Worm (Caenorhabditis elegans) whole organism, young adult: Measurements from ENCODE around the gene F09E10.7.

Source experiments
- B0035.1 ChIP-seq: sonication (generic microtip); optimal IDR thresholded peaks from 2 replicates; lab custom pipeline; 2016; ENCODE audit warnings: missing genetic modification characterization, mild to moderate bottlenecking, missing compliant biosample characterization, missing genotype, missing genetic modification reagents
- B0261.1 ChIP-seq: sonication (generic microtip); optimal IDR thresholded peaks from 2 replicates; lab custom pipeline; 2016; ENCODE audit warnings: mild to moderate bottlenecking, missing genetic modification characterization, moderate library complexity, missing compliant biosample characterization
- B0336.3 ChIP-seq: fragments of 200-800 bp; sonication (Bioruptor generic); IDR thresholded peaks from 2 replicates; pipeline ENCODE4 v1.3.6; 2022; ENCODE audit warnings: missing genetic modification characterization, missing compliant biosample characterization
- F33H1.4 ChIP-seq: fragments of 200-800 bp; sonication (Bioruptor generic); IDR thresholded peaks from 2 replicates; pipeline ENCODE4 v1.3.6; 2022; ENCODE audit warnings: missing genetic modification reagents, missing genetic modification characterization, missing compliant biosample characterization
- F37B4.10 ChIP-seq: fragments of 200-800 bp; sonication (Bioruptor generic); IDR thresholded peaks from 2 replicates; pipeline ENCODE4 v1.3.6; 2022; ENCODE audit warnings: missing genetic modification characterization, missing compliant biosample characterization
- F39B2.1 ChIP-seq: fragments of 200-800 bp; sonication (Bioruptor generic); IDR thresholded peaks from 2 replicates; pipeline ENCODE4 v1.3.6; 2022; ENCODE audit warnings: missing genetic modification reagents, missing genetic modification characterization, missing compliant biosample characterization
- F57A8.1 ChIP-seq: fragments of 200-800 bp; sonication (Bioruptor generic); optimal IDR thresholded peaks from 2 replicates; lab custom pipeline; 2018; ENCODE audit warnings: mild to moderate bottlenecking, missing genetic modification characterization, moderate library complexity, missing compliant biosample characterization
- F57C9.4 ChIP-seq: sonication (generic microtip); optimal IDR thresholded peaks from 2 replicates; lab custom pipeline; 2017; ENCODE audit warnings: mild to moderate bottlenecking, missing genetic modification characterization, missing compliant biosample characterization
- K12H6.12 ChIP-seq: fragments of 200-800 bp; sonication (Bioruptor generic); optimal IDR thresholded peaks from 2 replicates; lab custom pipeline; 2018; ENCODE audit warnings: mild to moderate bottlenecking, missing genetic modification characterization, missing compliant biosample characterization
- Y53F4B.3 ChIP-seq: fragments of 200-800 bp; sonication (Bioruptor generic); IDR thresholded peaks from 2 replicates; pipeline ENCODE4 v1.3.6; 2022; ENCODE audit warnings: missing genetic modification reagents, missing genetic modification characterization, missing compliant biosample characterization
- Y79H2A.3 ChIP-seq: fragments of 200-800 bp; sonication (Bioruptor generic); conservative IDR thresholded peaks from 2 replicates; pipeline ENCODE4 v1.3.6; 2022; ENCODE audit warnings: missing genetic modification reagents, missing genetic modification characterization, missing compliant biosample characterization
- attf-3 ChIP-seq: fragments of 200-800 bp; sonication (Bioruptor generic); conservative IDR thresholded peaks from 2 replicates; pipeline ENCODE4 v1.3.6; 2022; ENCODE audit warnings: missing genetic modification reagents, missing genetic modification characterization, missing compliant biosample characterization
- attf-5 ChIP-seq: fragments of 200-800 bp; sonication (Bioruptor generic); optimal IDR thresholded peaks from 2 replicates; lab custom pipeline; 2018; ENCODE audit warnings: mild to moderate bottlenecking, missing genetic modification characterization, missing compliant biosample characterization
- cebp-1 ChIP-seq, 2 experiments: fragments of 200-800 bp in 1 of 2; sonication (Bioruptor generic) in 1 of 2; sonication (generic microtip) in 1 of 2; IDR thresholded peaks in 1 of 2; optimal IDR thresholded peaks in 1 of 2; 2 replicates each; pipeline versions ENCODE4 v1.3.6 to Lab custom; 2017 to 2022; ENCODE audit warnings: missing compliant biosample characterization in 2 of 2, missing genetic modification characterization in 2 of 2, mild to moderate bottlenecking in 1 of 2, missing genetic modification reagents in 1 of 2, moderate library complexity in 1 of 2
- ceh-100 ChIP-seq: fragments of 200-800 bp; sonication (Bioruptor generic); IDR thresholded peaks from 2 replicates; pipeline ENCODE4 v1.3.6; 2022; ENCODE audit warnings: missing genetic modification reagents, missing genetic modification characterization, missing compliant biosample characterization
- ceh-40 ChIP-seq: fragments of 200-800 bp; sonication (Bioruptor generic); IDR thresholded peaks from 2 replicates; pipeline ENCODE4 v1.3.6; 2022; ENCODE audit warnings: missing genetic modification characterization, missing compliant biosample characterization
- chd-7 ChIP-seq: sonication (generic microtip); optimal IDR thresholded peaks from 2 replicates; lab custom pipeline; 2016; ENCODE audit warnings: mild to moderate bottlenecking, missing genetic modification characterization, moderate library complexity, missing compliant biosample characterization
- dox-1 ChIP-seq: fragments of 200-800 bp; sonication (Bioruptor generic); IDR thresholded peaks from 2 replicates; pipeline ENCODE4 v1.3.6; 2022; ENCODE audit warnings: missing genetic modification reagents, missing genetic modification characterization, missing compliant biosample characterization
- dpff-1 ChIP-seq: sonication (generic microtip); optimal IDR thresholded peaks from 2 replicates; lab custom pipeline; 2017; ENCODE audit warnings: mild to moderate bottlenecking, missing genetic modification characterization, missing compliant biosample characterization
- egrh-3 ChIP-seq: fragments of 200-800 bp; sonication (Bioruptor generic); IDR thresholded peaks from 2 replicates; pipeline ENCODE4 v1.3.6; 2022; ENCODE audit warnings: missing genetic modification reagents, missing genetic modification characterization, missing compliant biosample characterization
- ekl-4 ChIP-seq: fragments of 200-800 bp; sonication (Bioruptor generic); IDR thresholded peaks from 2 replicates; pipeline ENCODE4 v1.3.6; 2022; ENCODE audit warnings: missing genetic modification reagents, missing genetic modification characterization, missing compliant biosample characterization
- fkh-3 ChIP-seq: sonication (generic microtip); optimal IDR thresholded peaks from 2 replicates; lab custom pipeline; 2016; ENCODE audit warnings: mild to moderate bottlenecking, missing genetic modification characterization, missing compliant biosample characterization
- lag-1 ChIP-seq: fragments of 200-800 bp; sonication (Bioruptor generic); IDR thresholded peaks from 2 replicates; pipeline ENCODE4 v1.3.6; 2022; ENCODE audit warnings: missing genetic modification reagents, missing genetic modification characterization, missing compliant biosample characterization
- let-607 ChIP-seq, 2 experiments: fragments of 200-800 bp in 1 of 2; sonication (Bioruptor generic) in 1 of 2; sonication (generic microtip) in 1 of 2; optimal IDR thresholded peaks; 2 replicates each; lab custom pipeline; 2016 to 2018; ENCODE audit warnings: mild to moderate bottlenecking in 2 of 2, missing compliant biosample characterization in 2 of 2, missing genetic modification characterization in 2 of 2, moderate library complexity in 2 of 2, missing genotype in 1 of 2
- lin-35 ChIP-seq, 3 experiments: fragments of 150-350 bp in 2 of 3; sonication (generic microtip) in 1 of 3; optimal IDR thresholded peaks; 2 replicates each; lab custom pipeline; 2014 to 2018; ENCODE audit warnings: missing biosample characterization in 3 of 3, missing genetic modification characterization in 3 of 3, missing genetic modification reagents in 3 of 3
- lin-40 ChIP-seq: sonication (generic microtip); optimal IDR thresholded peaks from 2 replicates; lab custom pipeline; 2016; ENCODE audit warnings: missing genetic modification characterization, mild to moderate bottlenecking, missing compliant biosample characterization, missing genotype, missing genetic modification reagents
- lin-54 ChIP-seq: fragments of 200-800 bp; sonication (Bioruptor generic); optimal IDR thresholded peaks from 2 replicates; lab custom pipeline; 2018; ENCODE audit warnings: mild to moderate bottlenecking, missing genetic modification characterization, missing compliant biosample characterization
- lsl-1 ChIP-seq: fragments of 200-800 bp; sonication (Bioruptor generic); optimal IDR thresholded peaks from 2 replicates; lab custom pipeline; 2018; ENCODE audit warnings: mild to moderate bottlenecking, missing genetic modification characterization, moderate library complexity, missing compliant biosample characterization
- mcd-1 ChIP-seq: fragments of 200-800 bp; sonication (Bioruptor generic); IDR thresholded peaks from 2 replicates; pipeline ENCODE4 v1.3.6; 2022; ENCODE audit warnings: missing genetic modification reagents, missing genetic modification characterization, missing compliant biosample characterization
- pbrm-1 ChIP-seq: fragments of 200-800 bp; sonication (Bioruptor generic); IDR thresholded peaks from 2 replicates; pipeline ENCODE4 v1.3.6; 2022; ENCODE audit warnings: missing genetic modification reagents, missing genetic modification characterization, missing compliant biosample characterization
- tbp1 ChIP-seq: fragments of 200-800 bp; sonication (Bioruptor generic); optimal IDR thresholded peaks from 2 replicates; lab custom pipeline; 2018; ENCODE audit warnings: mild to moderate bottlenecking, missing genetic modification characterization, missing compliant biosample characterization
- unc-62 ChIP-seq: fragments of 150-350 bp; optimal IDR thresholded peaks from 2 replicates; lab custom pipeline; 2014; ENCODE audit warnings: missing biosample characterization, missing genetic modification reagents, missing genetic modification characterization
- zfh-2 ChIP-seq: fragments of 200-800 bp; sonication (Bioruptor generic); conservative IDR thresholded peaks from 2 replicates; pipeline ENCODE4 v1.3.6; 2022; ENCODE audit warnings: missing genetic modification reagents, missing genetic modification characterization, missing compliant biosample characterization
- zim-3 ChIP-seq: sonication (generic microtip); optimal IDR thresholded peaks from 2 replicates; lab custom pipeline; 2017; ENCODE audit warnings: mild to moderate bottlenecking, missing genetic modification characterization, moderate library complexity, missing compliant biosample characterization
- ztf-18 ChIP-seq: sonication (generic microtip); optimal IDR thresholded peaks from 2 replicates; lab custom pipeline; 2016; ENCODE audit warnings: missing genotype, mild to moderate bottlenecking, missing genetic modification characterization, missing compliant biosample characterization
- ztf-22 ChIP-seq: fragments of 200-800 bp; sonication (Bioruptor generic); optimal IDR thresholded peaks from 2 replicates; lab custom pipeline; 2018; ENCODE audit warnings: mild to moderate bottlenecking, missing genetic modification characterization, moderate library complexity, missing compliant biosample characterization
- ztf-25 ChIP-seq: fragments of 200-800 bp; sonication (Bioruptor generic); IDR thresholded peaks from 2 replicates; pipeline ENCODE4 v1.3.6; 2022; ENCODE audit warnings: missing genetic modification reagents, missing genetic modification characterization, missing compliant biosample characterization
- ztf-26 ChIP-seq: sonication (generic microtip); optimal IDR thresholded peaks from 2 replicates; lab custom pipeline; 2017; ENCODE audit warnings: missing genetic modification characterization, missing compliant biosample characterization
- ztf-28 ChIP-seq: fragments of 200-800 bp; sonication (Bioruptor generic); IDR thresholded peaks from 2 replicates; pipeline ENCODE4 v1.3.6; 2022; ENCODE audit warnings: missing genetic modification reagents, missing genetic modification characterization, missing compliant biosample characterization

F09E10.7 gene

DNA sequence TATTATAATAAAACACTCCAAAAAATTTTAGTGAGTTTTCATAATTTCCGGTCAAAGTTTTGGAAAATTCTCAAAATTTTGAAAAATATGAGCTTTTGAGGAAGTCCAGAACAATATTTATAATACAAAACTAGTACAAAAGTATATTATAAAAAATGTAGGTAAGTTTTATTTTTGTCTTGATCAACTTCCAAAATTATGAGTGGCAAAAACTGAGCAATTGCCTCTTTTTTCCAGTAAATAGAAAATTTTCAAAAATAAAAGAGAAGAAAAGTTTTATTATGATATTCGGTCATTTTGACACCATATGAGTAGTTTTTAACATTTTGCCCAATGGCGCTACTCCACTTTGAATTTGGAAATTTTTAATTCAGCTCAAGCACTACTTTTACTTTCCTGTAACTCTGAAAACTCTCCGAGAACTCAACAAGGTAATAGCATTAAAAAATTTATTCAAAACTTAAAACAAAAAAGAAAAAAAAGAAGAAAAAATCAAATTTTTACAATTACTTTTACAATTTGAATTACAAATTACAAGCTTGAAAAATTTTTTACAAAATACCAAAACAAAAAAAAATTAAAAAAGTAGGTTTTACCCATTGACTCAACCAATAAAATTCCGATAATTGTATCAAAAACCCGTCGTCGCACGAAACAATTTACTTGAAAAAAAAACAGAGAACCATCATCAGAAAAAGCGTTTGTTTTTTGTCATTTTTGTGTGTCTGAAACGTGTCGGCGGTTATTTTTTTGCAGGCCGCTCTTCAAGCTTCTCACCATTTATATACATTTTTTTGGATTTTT, 2.2 kb upstream of the F09E10.7 start (continued):
- TF ChIP-seq F33H1.4 (GFP tag; lab: Robert Waterston, UW) (0 out of 2 replicates have a peak, but pooled peaks have one; percentile 5), pbrm-1 (GFP tag; lab: Robert Waterston, UW) (peak; percentile 52; the same call in 1 of the 2 replicates), lin-40 (tag; lab: Kevin White, UChicago) (no peak), ztf-26 (tag; lab: Kevin White, UChicago) (peak; percentile 40), ztf-18 (no peak), dox-1 (0 out of 2 replicates have a peak, but pooled peaks have one; percentile 34), attf-3 (GFP tag; lab: Robert Waterston, UW) (peak; percentile 57), ztf-28 (GFP tag; lab: Robert Waterston, UW) (peak; percentile 34; the same call in 1 of the 2 replicates), F57A8.1 (GFP tag; lab: Kevin White, UChicago) (peak; percentile 51), lsl-1 (GFP tag; lab: Kevin White, UChicago) (peak; percentile 27), let-607 (tag; optimal IDR thresholded peaks at IDR 0.05; lab: Kevin White, UChicago) (peak in 1 of 2 experiments; percentile 42), B0261.1 (peak; percentile 17), Y53F4B.3 (peak; percentile 87; the same call in 1 of the 2 replicates), unc-62 (GFP tag; lab: Kevin White, UChicago) (no peak), chd-7 (tag; lab: Kevin White, UChicago) (peak; percentile 68), lin-35 (GFP tag; optimal IDR thresholded peaks at IDR 0.05; lab: Kevin White, UChicago) (peak in 1 of 3 experiments; percentile 30), tbp1 (GFP tag; lab: Kevin White, UChicago) (peak; percentile 24), zim-3 (tag; lab: Kevin White, UChicago) (peak; percentile 52), zfh-2 (GFP tag; lab: Robert Waterston, UW) (no peak), lag-1 (0 out of 2 replicates have a peak, but pooled peaks have one; percentile 80), attf-5 (GFP tag; lab: Kevin White, UChicago) (peak; percentile 41), B0035.1 (peak; percentile 74), ztf-22 (peak; percentile 26), dpff-1 (tag; lab: Kevin White, UChicago) (peak; percentile 30), F39B2.1 (GFP tag; lab: Robert Waterston, UW) (no peak), B0336.3 (peak; percentile 32; the same call in 1 of the 2 replicates), F57C9.4 (peak; percentile 85), ekl-4 (peak; percentile 49), ceh-100 (GFP tag; lab: Robert Waterston, UW) (peak; percentile 64; the same call in 1 of the 2 replicates), ztf-25 (GFP tag; lab: Robert Waterston, UW) (peak; percentile 72; the same call in 1 of the 2 replicates), cebp-1 (GFP tag; IDR thresholded peaks at IDR 0.05; lab: Robert Waterston, UW) (peak; percentile 85), cebp-1 (tag; optimal IDR thresholded peaks at IDR 0.05; lab: Kevin White, UChicago) (peak; percentile 86), mcd-1 (GFP tag; lab: Robert Waterston, UW) (no peak), K12H6.12 (tag; lab: Kevin White, UChicago) (no peak), Y79H2A.3 (GFP tag; lab: Robert Waterston, UW) (peak; percentile 97), ceh-40 (GFP tag; lab: Robert Waterston, UW) (peak; percentile 29; the same call in 1 of the 2 replicates), F37B4.10 (GFP tag; lab: Robert Waterston, UW) (no peak)

DNA sequence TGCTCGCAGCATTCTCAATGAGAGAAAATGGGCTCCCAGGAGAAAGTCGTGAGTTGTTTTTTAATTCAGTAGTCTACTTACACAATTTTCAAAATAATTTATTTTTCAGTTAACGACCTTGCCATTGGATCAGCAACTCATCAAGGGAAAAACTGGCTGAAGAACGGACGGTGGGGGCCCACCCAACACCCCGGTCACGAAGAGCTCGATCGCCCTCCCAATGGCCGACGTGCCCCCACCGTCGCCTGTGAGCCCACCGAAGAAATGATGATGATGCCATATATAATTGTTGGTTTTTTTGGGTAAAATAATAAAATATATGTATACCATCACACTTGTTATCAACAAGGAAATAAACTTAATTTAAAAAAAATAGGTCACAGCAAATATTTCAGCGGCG, 1.3 kb upstream of the F09E10.7 start:
- TF ChIP-seq fkh-3 (tag; lab: Kevin White, UChicago) (no peak), lin-54 (GFP tag; lab: Kevin White, UChicago) (no peak), egrh-3 (peak; percentile 37; the same call in 1 of the 2 replicates), zfh-2 (GFP tag; lab: Robert Waterston, UW) (peak; percentile 86), ceh-40 (GFP tag; lab: Robert Waterston, UW) (0 out of 2 replicates have a peak, but pooled peaks have one; percentile 11)
